Worm (Caenorhabditis elegans) whole organism, L3 larva: Measurements from ENCODE around the gene Y39B6A.43.

ENCODE experiments used
- R02D3.7 ChIP-seq: fragments of 150-350 bp; optimal IDR thresholded peaks from 2 replicates; lab custom pipeline; 2014; ENCODE audit warnings: missing biosample characterization, missing genetic modification characterization
- ZK546.5 ChIP-seq: sonication (generic microtip); optimal IDR thresholded peaks from 2 replicates; lab custom pipeline; 2017; ENCODE audit warnings: missing biosample characterization, missing genetic modification characterization
- aly-2 ChIP-seq: fragments of 150-350 bp; optimal IDR thresholded peaks from 2 replicates; lab custom pipeline; 2014; ENCODE audit warnings: missing biosample characterization, missing genetic modification characterization
- ama-1 ChIP-seq: fragments of 150-350 bp; optimal IDR thresholded peaks from 2 replicates; lab custom pipeline; 2018
- ceh-16 ChIP-seq: sonication (generic microtip); optimal IDR thresholded peaks from 2 replicates; lab custom pipeline; 2017; ENCODE audit warnings: missing biosample characterization, missing genetic modification characterization
- ceh-28 ChIP-seq: fragments of 150-350 bp; optimal IDR thresholded peaks from 2 replicates; lab custom pipeline; 2014; ENCODE audit warnings: missing biosample characterization, missing genetic modification reagents, missing genetic modification characterization
- ceh-82 ChIP-seq: fragments of 150-350 bp; optimal IDR thresholded peaks from 2 replicates; lab custom pipeline; 2014; ENCODE audit warnings: missing biosample characterization, missing genetic modification characterization
- ceh-9 ChIP-seq: sonication (generic microtip); optimal IDR thresholded peaks from 2 replicates; lab custom pipeline; 2018; ENCODE audit warnings: missing biosample characterization, missing genetic modification characterization
- daf-12 ChIP-seq: fragments of 150-350 bp; optimal IDR thresholded peaks from 2 replicates; lab custom pipeline; 2014; ENCODE audit warnings: missing biosample characterization, missing genetic modification reagents, missing genetic modification characterization
- egl-5 ChIP-seq: fragments of 150-350 bp; optimal IDR thresholded peaks from 2 replicates; lab custom pipeline; 2017; ENCODE audit warnings: missing biosample characterization, missing genetic modification reagents, missing genetic modification characterization, inconsistent platforms
- elt-1 ChIP-seq: fragments of 150-350 bp; optimal IDR thresholded peaks from 2 replicates; lab custom pipeline; 2014; ENCODE audit warnings: missing biosample characterization, missing genetic modification characterization
- elt-2 ChIP-seq: sonication (generic microtip); optimal IDR thresholded peaks from 2 replicates; lab custom pipeline; 2016; ENCODE audit warnings: missing genetic modification reagents, mild to moderate bottlenecking, missing genetic modification characterization, missing compliant biosample characterization
- elt-3 ChIP-seq, 3 experiments: fragments of 150-350 bp in 1 of 3; sonication (generic microtip) in 2 of 3; optimal IDR thresholded peaks; 2 replicates in 2 of 3; 4 replicates in 1 of 3; lab custom pipeline; 2014 to 2017; ENCODE audit warnings: missing biosample characterization in 3 of 3, missing genetic modification characterization in 3 of 3
- eor-1 ChIP-seq, 2 experiments: fragments of 150-350 bp; optimal IDR thresholded peaks; 2 replicates each; lab custom pipeline; 2014 to 2018; ENCODE audit warnings: missing biosample characterization in 2 of 2, missing genetic modification characterization in 2 of 2
- fkh-10 ChIP-seq: sonication (generic microtip); optimal IDR thresholded peaks from 2 replicates; lab custom pipeline; 2017; ENCODE audit warnings: missing biosample characterization, missing genetic modification reagents, missing genetic modification characterization
- fkh-2 ChIP-seq: fragments of 150-350 bp; optimal IDR thresholded peaks from 2 replicates; lab custom pipeline; 2014; ENCODE audit warnings: missing biosample characterization, missing genetic modification reagents, missing genetic modification characterization
- fos-1 ChIP-seq: fragments of 150-350 bp; optimal IDR thresholded peaks from 2 replicates; lab custom pipeline; 2014; ENCODE audit warnings: missing biosample characterization, missing genetic modification characterization
- jun-1 ChIP-seq: fragments of 150-350 bp; optimal IDR thresholded peaks from 2 replicates; lab custom pipeline; 2014; ENCODE audit warnings: missing biosample characterization, missing genetic modification reagents, missing genetic modification characterization
- lin-39 ChIP-seq: fragments of 150-350 bp; optimal IDR thresholded peaks from 2 replicates; lab custom pipeline; 2018; ENCODE audit warnings: missing biosample characterization, missing genetic modification reagents, missing genetic modification characterization
- lsy-12 ChIP-seq: sonication (generic microtip); optimal IDR thresholded peaks from 2 replicates; lab custom pipeline; 2016; ENCODE audit warnings: mild to moderate bottlenecking, missing genetic modification characterization, missing compliant biosample characterization
- mml-1 ChIP-seq: fragments of 150-350 bp; sonication (generic microtip); optimal IDR thresholded peaks from 3 replicates; lab custom pipeline; 2014; ENCODE audit warnings: missing biosample characterization, missing genetic modification characterization
- nhr-11 ChIP-seq: fragments of 150-350 bp; optimal IDR thresholded peaks from 2 replicates; lab custom pipeline; 2014; ENCODE audit warnings: missing biosample characterization, missing genetic modification characterization
- nhr-12 ChIP-seq: fragments of 150-350 bp; optimal IDR thresholded peaks from 2 replicates; lab custom pipeline; 2014; ENCODE audit warnings: missing biosample characterization, missing genetic modification characterization
- nhr-23 ChIP-seq: fragments of 150-350 bp; optimal IDR thresholded peaks from 2 replicates; lab custom pipeline; 2014; ENCODE audit warnings: missing biosample characterization, missing genetic modification reagents, missing genetic modification characterization
- nhr-237 ChIP-seq: fragments of 150-350 bp; optimal IDR thresholded peaks from 2 replicates; lab custom pipeline; 2014; ENCODE audit warnings: missing biosample characterization, missing genetic modification characterization
- nhr-25 ChIP-seq: sonication (generic microtip); optimal IDR thresholded peaks from 2 replicates; lab custom pipeline; 2017; ENCODE audit warnings: missing biosample characterization, missing genetic modification characterization
- nhr-67 ChIP-seq: fragments of 150-350 bp; optimal IDR thresholded peaks from 2 replicates; lab custom pipeline; 2014; ENCODE audit warnings: missing biosample characterization, missing genetic modification characterization
- nhr-76 ChIP-seq: fragments of 150-350 bp; sonication (generic microtip); optimal IDR thresholded peaks from 5 replicates; lab custom pipeline; 2014; ENCODE audit warnings: missing biosample characterization, missing genetic modification characterization
- pha-4 ChIP-seq: fragments of 150-350 bp; optimal IDR thresholded peaks from 2 replicates; lab custom pipeline; 2014; ENCODE audit warnings: missing biosample characterization, missing genetic modification reagents, missing genetic modification characterization
- pqm-1 ChIP-seq: fragments of 150-350 bp; optimal IDR thresholded peaks from 2 replicates; lab custom pipeline; 2017; ENCODE audit warnings: missing biosample characterization, missing genetic modification characterization, inconsistent platforms
- sea-2 ChIP-seq: fragments of 150-350 bp; sonication (generic microtip); optimal IDR thresholded peaks from 4 replicates; lab custom pipeline; 2014; ENCODE audit warnings: missing biosample characterization, missing genetic modification reagents, missing genetic modification characterization
- unc-39 ChIP-seq: sonication (generic microtip); optimal IDR thresholded peaks from 4 replicates; lab custom pipeline; 2017; ENCODE audit warnings: missing biosample characterization, missing genetic modification characterization
- zag-1 ChIP-seq: fragments of 150-350 bp; optimal IDR thresholded peaks from 2 replicates; lab custom pipeline; 2014; ENCODE audit warnings: missing biosample characterization, missing genetic modification characterization
- ztf-11 ChIP-seq: fragments of 150-350 bp; optimal IDR thresholded peaks from 2 replicates; lab custom pipeline; 2014; ENCODE audit warnings: missing biosample characterization, missing genetic modification characterization

Y39B6A.43 gene

DNA sequence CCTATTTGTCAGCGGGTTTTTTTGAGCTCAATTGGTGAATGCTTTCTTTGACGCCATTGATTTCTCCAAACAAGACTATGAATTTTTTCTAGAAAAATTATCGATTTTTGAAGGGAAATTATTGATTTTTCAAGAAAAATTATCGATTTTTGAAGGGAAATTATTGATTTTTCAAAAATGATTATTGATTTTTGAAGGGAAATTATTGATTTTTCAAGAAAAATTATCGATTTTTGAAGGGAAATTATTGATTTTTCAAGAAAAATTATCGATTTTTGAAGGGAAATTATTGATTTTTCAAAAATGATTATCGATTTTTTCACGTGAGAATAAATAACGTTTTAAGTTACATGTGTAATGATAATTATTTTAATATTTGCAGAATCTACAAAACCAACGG is 26.8 kb downstream of the Y39B6A.43 start:
- TF ChIP-seq ceh-28 = peak; percentile 94

- no peak for TF ChIP-seq nhr-237 (tag; lab: Kevin White, UChicago)
- TF ChIP-seq lsy-12 = no peak
- no peak for TF ChIP-seq ama-1 (lab: Kevin White, UChicago)
- no peak for TF ChIP-seq elt-2 (tag; lab: Kevin White, UChicago)
- TF ChIP-seq nhr-25 (tag; lab: Kevin White, UChicago) = no peak
- no peak for TF ChIP-seq lin-39 (tag; lab: Kevin White, UChicago)
- TF ChIP-seq ZK546.5 (tag; lab: Kevin White, UChicago) = no peak
- TF ChIP-seq elt-1 = no peak
- TF ChIP-seq eor-1 (tag; optimal IDR thresholded peaks at IDR 0.05; lab: Kevin White, UChicago) = no peak
- TF ChIP-seq egl-5 = no peak
- TF ChIP-seq fos-1 = no peak
- TF ChIP-seq zag-1 (tag; lab: Kevin White, UChicago) = no peak
Observed at ce11 chrV:18940341-18940740, 27.3 kb downstream of the Y39B6A.43 start, which contains the start of gene Y80D3A.8. Gene Y80D3A.8, plus strand, starts transcription at chrV:18940641.

ce11 chrV:18937578-18937977 is 30.1 kb downstream of the Y39B6A.43 start:
- no peak for TF ChIP-seq ceh-28
- no peak for TF ChIP-seq R02D3.7 (tag; lab: Kevin White, UChicago)
- no peak for TF ChIP-seq aly-2 (tag; lab: Kevin White, UChicago)
- no peak for TF ChIP-seq eor-1 (tag; optimal IDR thresholded peaks at IDR 0.05; lab: Kevin White, UChicago)
- no peak for TF ChIP-seq fkh-2 (tag; lab: Kevin White, UChicago)
- no peak for TF ChIP-seq ztf-11

- TF ChIP-seq nhr-25 (tag; lab: Kevin White, UChicago) (no peak), nhr-23 (tag; lab: Kevin White, UChicago) (peak; percentile 1), ceh-28 (no peak)
Observed at ce11 chrV:18934539-18934938, 33.1 kb downstream of the Y39B6A.43 start.

DNA sequence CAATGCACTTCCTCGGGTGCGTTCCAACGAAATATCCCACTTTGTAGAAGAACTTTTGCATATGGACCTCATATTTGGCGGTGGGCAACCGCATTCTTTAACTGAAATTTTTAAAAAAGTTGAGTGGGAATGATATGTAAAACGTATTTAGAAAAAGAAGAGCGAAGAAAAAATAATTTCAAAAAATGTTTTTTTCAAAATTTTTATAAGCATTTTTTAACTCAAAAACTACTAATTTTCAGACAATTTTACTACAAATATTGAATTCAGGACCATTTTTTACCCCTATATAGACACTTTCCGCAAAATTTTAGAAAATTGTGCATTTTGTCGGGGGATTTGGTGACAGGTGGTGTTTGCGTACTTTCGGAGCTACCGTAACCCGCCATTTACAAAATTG is 36.4 kb downstream of the Y39B6A.43 start, which contains the start of gene ptr-22:
Gene ptr-22 (minus strand): TSS at position 101 of the 400 bp plus-strand sequence.
- TF ChIP-seq nhr-67 (tag; lab: Kevin White, UChicago) (no peak), nhr-76 (tag; lab: Kevin White, UChicago) (no peak), ztf-11 (no peak), daf-12 (tag; lab: Kevin White, UChicago) (no peak), zag-1 (tag; lab: Kevin White, UChicago) (no peak), lin-39 (tag; lab: Kevin White, UChicago) (no peak), nhr-23 (tag; lab: Kevin White, UChicago) (no peak), pqm-1 (tag; lab: Kevin White, UChicago) (no peak), pha-4 (tag; lab: Kevin White, UChicago) (no peak), nhr-25 (tag; lab: Kevin White, UChicago) (no peak), nhr-11 (tag; lab: Kevin White, UChicago) (no peak)

- TF ChIP-seq lin-39 (tag; lab: Kevin White, UChicago) = no peak
- TF ChIP-seq elt-1 = no peak
- TF ChIP-seq ceh-9 (tag; lab: Kevin White, UChicago) = no peak
- TF ChIP-seq mml-1 (tag; lab: Kevin White, UChicago) = no peak
- no peak for TF ChIP-seq pqm-1 (tag; lab: Kevin White, UChicago)
- TF ChIP-seq fkh-10 (GFP tag; lab: Kevin White, UChicago) = no peak
- no peak for TF ChIP-seq ceh-82 (tag; lab: Kevin White, UChicago)
- no peak for TF ChIP-seq unc-39 (tag; lab: Kevin White, UChicago)
- no peak for TF ChIP-seq jun-1 (tag; lab: Kevin White, UChicago)
- no peak for TF ChIP-seq elt-3 (tag; optimal IDR thresholded peaks at IDR 0.05; lab: Kevin White, UChicago)
- no peak for TF ChIP-seq fkh-2 (tag; lab: Kevin White, UChicago)
- no peak for TF ChIP-seq ztf-11
- TF ChIP-seq nhr-67 (tag; lab: Kevin White, UChicago) = no peak
- TF ChIP-seq ceh-16 = no peak
- no peak for TF ChIP-seq nhr-237 (tag; lab: Kevin White, UChicago)
- no peak for TF ChIP-seq pha-4 (tag; lab: Kevin White, UChicago)
- no peak for TF ChIP-seq nhr-12 (tag; lab: Kevin White, UChicago)
- no peak for TF ChIP-seq sea-2 (GFP tag; lab: Kevin White, UChicago)
Observed at ce11 chrV:18930748-18931147, 36.9 kb downstream of the Y39B6A.43 start.
